Fruit fly (Drosophila melanogaster) whole organism: ENCODE measurements around the gene CG31019.

Experiments
- CG8478 ChIP-seq: fragments of >200 bp; optimal IDR thresholded peaks from 2 replicates; lab custom pipeline; 2018; ENCODE audit warnings: inconsistent platforms
- Dll ChIP-seq: fragments of >200 bp; optimal IDR thresholded peaks from 2 replicates; lab custom pipeline; 2017
- EcR ChIP-seq, 2 experiments: fragments of >200 bp; optimal IDR thresholded peaks; 2 replicates each; lab custom pipeline; 2017; ENCODE audit warnings: missing biosample characterization in 2 of 2, missing genetic modification characterization in 2 of 2, missing genetic modification reagents in 2 of 2
- pan ChIP-seq: fragments of >200 bp; optimal IDR thresholded peaks from 2 replicates; lab custom pipeline; 2017
- psq ChIP-seq: fragments of >200 bp; optimal IDR thresholded peaks from 2 replicates; lab custom pipeline; 2017
- usp ChIP-seq: fragments of >200 bp; optimal IDR thresholded peaks from 2 replicates; lab custom pipeline; 2017; ENCODE audit warnings: missing biosample characterization, missing genetic modification characterization, mixed read lengths

- TF ChIP-seq pan (lab: Kevin White, UChicago) (no peak), psq (lab: Kevin White, UChicago) (no peak), Dll (lab: Kevin White, UChicago) (no peak), CG8478 (lab: Kevin White, UChicago) (no peak), EcR (GFP tag; optimal IDR thresholded peaks at IDR 0.05; lab: Kevin White, UChicago) (peak in 1 of 2 experiments; percentile 42), usp (GFP tag; lab: Kevin White, UChicago) (no peak)
Observed at dm6 chr3R:30566181-30566902, 30.5 kb upstream of the CG31019 start.
